Fruit fly (Drosophila melanogaster): ENCODE data around the gene CG13924.

DNA sequence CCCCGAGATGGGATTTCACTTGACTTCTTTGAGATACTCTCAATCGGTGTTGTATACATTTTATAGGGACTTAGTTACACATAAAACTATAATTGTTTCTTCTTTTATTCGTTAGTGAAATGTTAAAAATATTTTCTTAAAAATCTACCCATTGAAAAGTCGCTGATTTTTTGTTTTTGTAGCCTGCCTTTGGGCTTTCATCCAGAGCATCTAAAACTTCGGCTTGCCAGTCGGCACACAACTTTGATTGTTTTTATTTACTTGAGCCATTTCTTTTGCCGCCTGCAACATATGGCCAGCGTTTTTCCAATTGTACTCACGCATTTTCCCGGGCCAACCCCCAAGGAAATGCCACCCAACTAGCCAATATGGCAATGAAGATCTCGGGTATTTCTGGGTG is 22.1 kb downstream of the CG13924 start:
- TF ChIP-seq psq (optimal IDR thresholded peaks at IDR 0.05) (no peak), CG8478 (optimal IDR thresholded peaks at IDR 0.05) (no peak), usp (GFP tag; optimal IDR thresholded peaks at IDR 0.05) (no peak), pan (optimal IDR thresholded peaks at IDR 0.05) (no peak), EcR (GFP tag; optimal IDR thresholded peaks at IDR 0.05) (no peak), Dll (optimal IDR thresholded peaks at IDR 0.05) (no peak)
